Worm (Caenorhabditis elegans): ENCODE data around the gene srh-258.

DNA sequence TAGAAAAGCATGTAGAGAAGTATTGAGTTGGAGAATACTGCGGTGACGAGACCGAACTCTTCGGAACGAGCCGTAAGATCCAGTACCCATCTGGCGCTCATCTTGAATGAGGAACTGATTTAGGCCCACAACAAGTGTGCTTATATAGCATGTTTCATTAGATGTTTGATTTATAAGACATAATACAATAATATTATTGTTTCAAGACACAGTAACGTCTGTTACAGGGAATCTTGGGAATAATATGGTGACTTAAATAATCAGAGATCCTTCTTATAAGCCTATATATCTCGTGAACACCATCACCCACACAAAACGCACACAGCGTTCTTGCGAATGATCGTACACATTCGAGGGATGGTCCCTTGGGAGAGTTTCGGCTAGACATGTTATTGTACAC, 21.2 kb upstream of the srh-258 start, which contains the start of gene str-88:
- TF ChIP-seq cog-1 (tag; optimal IDR thresholded peaks at IDR 0.05), result no peak
- no peak for TF ChIP-seq ztf-29 (GFP tag; IDR thresholded peaks at IDR 0.05)
- TF ChIP-seq ztf-23 (GFP tag; IDR thresholded peaks at IDR 0.05), result no peak
